Worm (Caenorhabditis elegans): ENCODE results near the gene col-131.
A peak's percentile ranks its signal among the peaks of the same experiment; 100 is the strongest.

col-131 gene

ce11 chrIV:13028746-13029673 lies 38.1 kb downstream of the col-131 start (continued):
- TF ChIP-seq ceh-91 (GFP tag; IDR thresholded peaks at IDR 0.05) (peak; percentile 76), dpl-1 (GFP tag; optimal IDR thresholded peaks at IDR 0.05) (peak; percentile 49), efl-1 (GFP tag; optimal IDR thresholded peaks at IDR 0.05) (peak; percentile 87), lin-54 (GFP tag; optimal IDR thresholded peaks at IDR 0.05) (peak; percentile 57), xnd-1 (tag; optimal IDR thresholded peaks at IDR 0.05) (peak; percentile 66), lsl-1 (GFP tag; optimal IDR thresholded peaks at IDR 0.05) (peak; percentile 61)

- TF ChIP-seq zfh-2 (GFP tag; conservative IDR thresholded peaks at IDR 0.05): 0 out of 2 replicates have a peak, but pooled peaks have one; percentile 44
- 0 out of 2 replicates have a peak, but pooled peaks have one; percentile 25 for TF ChIP-seq egl-44 (GFP tag; IDR thresholded peaks at IDR 0.05)
- no peak for TF ChIP-seq ztf-22 (GFP tag; optimal IDR thresholded peaks at IDR 0.05)
- TF ChIP-seq Y95B8A.8 (GFP tag; IDR thresholded peaks at IDR 0.05): no peak
Observed at ce11 chrIV:13027801-13028641, 39.1 kb downstream of the col-131 start.

ce11 chrIV:13026762-13027161 lies 40.3 kb downstream of the col-131 start:
- TF ChIP-seq ztf-6 (GFP tag; IDR thresholded peaks at IDR 0.05) (no peak), nhr-80 (tag; optimal IDR thresholded peaks at IDR 0.05) (peak; percentile 98), ekl-4 (GFP tag; IDR thresholded peaks at IDR 0.05) (no peak), ceh-40 (GFP tag; IDR thresholded peaks at IDR 0.05) (no peak), sptf-2 (GFP tag; optimal IDR thresholded peaks at IDR 0.05) (no peak), nfya-1 (tag; optimal IDR thresholded peaks at IDR 0.05; ENCODE audit: borderline replicate concordance, insufficient read depth) (no peak), lin-54 (GFP tag; optimal IDR thresholded peaks at IDR 0.05) (no peak), nfya-2 (GFP tag; IDR thresholded peaks at IDR 0.05) (no peak), madf-8 (GFP tag; conservative IDR thresholded peaks at IDR 0.05) (no peak), ceh-58 (GFP tag; IDR thresholded peaks at IDR 0.05) (no peak), hmg-20 (GFP tag; IDR thresholded peaks at IDR 0.05) (no peak), attf-5 (GFP tag; optimal IDR thresholded peaks at IDR 0.05) (peak; percentile 48), ztf-3 (GFP tag; optimal IDR thresholded peaks at IDR 0.05) (no peak), F49E8.2 (tag; optimal IDR thresholded peaks at IDR 0.05; ENCODE audit: insufficient read depth) (no peak), B0035.1 (tag; optimal IDR thresholded peaks at IDR 0.05) (no peak), efl-1 (GFP tag; optimal IDR thresholded peaks at IDR 0.05) (no peak), hmg-1.2 (GFP tag; IDR thresholded peaks at IDR 0.05) (no peak), rec-8 (tag; optimal IDR thresholded peaks at IDR 0.05) (no peak), somi-1 (GFP tag; optimal IDR thresholded peaks at IDR 0.05) (no peak), ceh-100 (GFP tag; IDR thresholded peaks at IDR 0.05) (no peak), nhr-27 (tag; optimal IDR thresholded peaks at IDR 0.05) (no peak), lag-1 (GFP tag; IDR thresholded peaks at IDR 0.05) (no peak), Y67H2A.10 (GFP tag; conservative IDR thresholded peaks at IDR 0.05) (no peak), ccch-3 (GFP tag; optimal IDR thresholded peaks at IDR 0.05) (no peak), hlh-12 (tag; optimal IDR thresholded peaks at IDR 0.05) (no peak), lsy-27 (tag; optimal IDR thresholded peaks at IDR 0.05; ENCODE audit: borderline replicate concordance, insufficient read depth) (no peak), C17E4.6 (GFP tag; IDR thresholded peaks at IDR 0.05) (no peak), B0336.3 (GFP tag; IDR thresholded peaks at IDR 0.05) (peak; percentile 51; the same call in 1 of the 2 replicates), repo-1 (tag; optimal IDR thresholded peaks at IDR 0.05) (no peak), Y56A3A.18 (GFP tag; IDR thresholded peaks at IDR 0.05) (peak; percentile 73; the same call in 1 of the 2 replicates), Y95B8A.8 (GFP tag; IDR thresholded peaks at IDR 0.05) (no peak), Y53G8AR.9 (GFP tag; conservative IDR thresholded peaks at IDR 0.05) (no peak), snpc-1.3 (tag; optimal IDR thresholded peaks at IDR 0.05; ENCODE audit: insufficient read depth) (no peak), F39B2.1 (GFP tag; IDR thresholded peaks at IDR 0.05) (no peak)
